Worm (Caenorhabditis elegans) whole organism, L4 larva: ENCODE data around the gene B0507.9.
A peak's percentile ranks its signal among the peaks of the same experiment; 100 is the strongest.

ENCODE experiments used
- F49E8.2 ChIP-seq: sonication (generic microtip); optimal IDR thresholded peaks from 2 replicates; lab custom pipeline; 2016; ENCODE audit warnings: missing compliant biosample characterization, mild to moderate bottlenecking, missing genetic modification characterization, borderline replicate concordance
- R02D3.7 ChIP-seq: fragments of 150-350 bp; sonication (generic microtip); optimal IDR thresholded peaks from 3 replicates; lab custom pipeline; 2014; ENCODE audit warnings: missing biosample characterization, missing genetic modification characterization
- T20F7.1 ChIP-seq: fragments of 200-800 bp; sonication (Bioruptor generic); optimal IDR thresholded peaks from 2 replicates; lab custom pipeline; 2018; ENCODE audit warnings: mild to moderate bottlenecking, missing genetic modification characterization, missing compliant biosample characterization
- Y5F2A.4 ChIP-seq: fragments of 200-800 bp; sonication (Bioruptor generic); optimal IDR thresholded peaks from 2 replicates; lab custom pipeline; 2018; ENCODE audit warnings: mild to moderate bottlenecking, missing genetic modification characterization, missing compliant biosample characterization
- aha-1 ChIP-seq: fragments of 150-350 bp; peaks from one replicate; lab custom pipeline; 2014; ENCODE audit warnings: missing biosample characterization, missing genetic modification characterization
- arid-1 ChIP-seq: fragments of 200-800 bp; sonication (Bioruptor generic); conservative IDR thresholded peaks from 2 replicates; pipeline ENCODE4 v1.3.6; 2022; ENCODE audit warnings: missing genetic modification reagents, missing genetic modification characterization, missing compliant biosample characterization
- ceh-28 ChIP-seq: fragments of 150-350 bp; optimal IDR thresholded peaks from 2 replicates; lab custom pipeline; 2014; ENCODE audit warnings: missing biosample characterization, missing genetic modification reagents, missing genetic modification characterization
- ceh-44 ChIP-seq: fragments of 200-800 bp; sonication (Bioruptor generic); IDR thresholded peaks from 2 replicates; pipeline ENCODE4 v1.3.6; 2022; ENCODE audit warnings: missing genetic modification reagents, missing genetic modification characterization, missing compliant biosample characterization
- ceh-62 ChIP-seq: sonication (generic microtip); optimal IDR thresholded peaks from 2 replicates; lab custom pipeline; 2017; ENCODE audit warnings: missing biosample characterization, missing genetic modification characterization
- daf-12 ChIP-seq: fragments of 150-350 bp; optimal IDR thresholded peaks from 2 replicates; lab custom pipeline; 2014; ENCODE audit warnings: missing biosample characterization, missing genetic modification reagents, missing genetic modification characterization
- daf-16 ChIP-seq, 3 experiments: sonication (generic microtip); optimal IDR thresholded peaks; 2 replicates each; lab custom pipeline; 2016 to 2017; ENCODE audit warnings: missing genetic modification characterization in 3 of 3, missing genetic modification reagents in 3 of 3, mild to moderate bottlenecking in 2 of 3, missing compliant biosample characterization in 2 of 3, missing biosample characterization in 1 of 3, moderate library complexity in 1 of 3
- daf-19 ChIP-seq: fragments of 200-800 bp; sonication (Bioruptor generic); conservative IDR thresholded peaks from 2 replicates; pipeline ENCODE4 v1.3.6; 2022; ENCODE audit warnings: missing genetic modification characterization, missing compliant biosample characterization
- dmd-6 ChIP-seq: fragments of 200-800 bp; sonication (Bioruptor generic); IDR thresholded peaks from 2 replicates; pipeline ENCODE4 v1.3.6; 2022; ENCODE audit warnings: missing genetic modification reagents, missing genetic modification characterization, missing compliant biosample characterization
- dmd-9 ChIP-seq: fragments of 200-800 bp; sonication (Bioruptor generic); IDR thresholded peaks from 2 replicates; pipeline ENCODE4 v1.3.6; 2022; ENCODE audit warnings: missing genetic modification reagents, missing genetic modification characterization, missing compliant biosample characterization
- dpl-1 ChIP-seq: fragments of 150-350 bp; optimal IDR thresholded peaks from 2 replicates; lab custom pipeline; 2014; ENCODE audit warnings: missing biosample characterization, missing genetic modification reagents, missing genetic modification characterization
- dve-1 ChIP-seq: sonication (generic microtip); optimal IDR thresholded peaks from 2 replicates; lab custom pipeline; 2017; ENCODE audit warnings: antibody characterized with exemption, mild to moderate bottlenecking, missing genetic modification characterization, missing compliant biosample characterization; ENCODE audit not compliant: insufficient read depth
- egl-43 ChIP-seq: fragments of 200-800 bp; sonication (Bioruptor generic); IDR thresholded peaks from 2 replicates; pipeline ENCODE4 v1.3.6; 2022; ENCODE audit warnings: missing genetic modification reagents, missing genetic modification characterization, missing compliant biosample characterization
- lim-7 ChIP-seq: fragments of 200-800 bp; sonication (Bioruptor generic); IDR thresholded peaks from 2 replicates; pipeline ENCODE4 v1.3.6; 2022; ENCODE audit warnings: missing genetic modification characterization, missing compliant biosample characterization
- lin-13 ChIP-seq: fragments of 150-350 bp; optimal IDR thresholded peaks from 2 replicates; lab custom pipeline; 2014; ENCODE audit warnings: missing biosample characterization, missing genetic modification reagents, missing genetic modification characterization
- lin-38 ChIP-seq: fragments of 200-800 bp; sonication (Bioruptor generic); IDR thresholded peaks from 2 replicates; pipeline ENCODE4 v1.3.6; 2022; ENCODE audit warnings: missing genetic modification reagents, missing genetic modification characterization, missing compliant biosample characterization
- lsy-2 ChIP-seq, 2 experiments: fragments of 150-350 bp in 1 of 2; sonication (generic microtip) in 1 of 2; optimal IDR thresholded peaks; 2 replicates each; lab custom pipeline; 2014 to 2017; ENCODE audit warnings: missing biosample characterization in 2 of 2, missing genetic modification characterization in 2 of 2
- mxl-2 ChIP-seq: fragments of 200-800 bp; sonication (Bioruptor generic); conservative IDR thresholded peaks from 2 replicates; pipeline ENCODE4 v1.3.6; 2022; ENCODE audit warnings: missing genetic modification reagents, missing genetic modification characterization, missing compliant biosample characterization
- nhr-10 ChIP-seq: fragments of 150-350 bp; optimal IDR thresholded peaks from 2 replicates; lab custom pipeline; 2014; ENCODE audit warnings: missing biosample characterization, missing genetic modification characterization
- nhr-102 ChIP-seq: sonication (generic microtip); optimal IDR thresholded peaks from 2 replicates; lab custom pipeline; 2016; ENCODE audit warnings: mild to moderate bottlenecking, missing genetic modification characterization, moderate library complexity, missing compliant biosample characterization
- nhr-28 ChIP-seq: fragments of 150-350 bp; optimal IDR thresholded peaks from 2 replicates; lab custom pipeline; 2014; ENCODE audit warnings: missing biosample characterization, missing genetic modification characterization
- nhr-6 ChIP-seq: fragments of 150-350 bp; optimal IDR thresholded peaks from 2 replicates; lab custom pipeline; 2014; ENCODE audit warnings: missing biosample characterization, missing genetic modification characterization
- nhr-76 ChIP-seq: fragments of 150-350 bp; optimal IDR thresholded peaks from 2 replicates; lab custom pipeline; 2014; ENCODE audit warnings: missing biosample characterization, missing genetic modification characterization
- nhr-77 ChIP-seq: fragments of 150-350 bp; optimal IDR thresholded peaks from 2 replicates; lab custom pipeline; 2014; ENCODE audit warnings: missing biosample characterization, missing genetic modification characterization
- pha-4 ChIP-seq, 2 experiments: fragments of 150-350 bp in 1 of 2; fragments of 200-800 bp in 1 of 2; sonication (Bioruptor generic) in 1 of 2; IDR thresholded peaks in 1 of 2; optimal IDR thresholded peaks in 1 of 2; 2 replicates each; pipeline versions ENCODE4 v1.3.6 to Lab custom; 2014 to 2022; ENCODE audit warnings: missing genetic modification characterization in 2 of 2, missing genetic modification reagents in 2 of 2, missing biosample characterization in 1 of 2, missing compliant biosample characterization in 1 of 2
- pqm-1 ChIP-seq: sonication (generic microtip); optimal IDR thresholded peaks from 2 replicates; lab custom pipeline; 2017; ENCODE audit warnings: missing biosample characterization, missing genetic modification characterization
- saeg-2 ChIP-seq: fragments of 200-800 bp; sonication (Bioruptor generic); IDR thresholded peaks from 2 replicates; pipeline ENCODE4 v1.3.6; 2022; ENCODE audit warnings: missing genetic modification reagents, missing genetic modification characterization, missing compliant biosample characterization
- tra-1 ChIP-seq: fragments of 200-800 bp; sonication (Bioruptor generic); IDR thresholded peaks from 2 replicates; pipeline ENCODE4 v1.3.6; 2022; ENCODE audit warnings: missing genetic modification reagents, missing genetic modification characterization, missing compliant biosample characterization
- unc-62 ChIP-seq, 3 experiments: fragments of 150-350 bp in 1 of 3; sonication (generic microtip); optimal IDR thresholded peaks in 2 of 3; peaks in 1 of 3; 1 replicate in 1 of 3; 2 replicates in 2 of 3; lab custom pipeline; 2014 to 2017; ENCODE audit warnings: missing biosample characterization in 3 of 3, missing genetic modification characterization in 3 of 3, missing genetic modification reagents in 3 of 3, missing genotype in 1 of 3
- zfp-2 ChIP-seq: sonication (generic microtip); optimal IDR thresholded peaks from 2 replicates; lab custom pipeline; 2016; ENCODE audit warnings: mild to moderate bottlenecking, missing genetic modification characterization, missing compliant biosample characterization
- zfp-3 ChIP-seq: fragments of 200-800 bp; sonication (Bioruptor generic); conservative IDR thresholded peaks from 2 replicates; pipeline ENCODE4 v1.3.6; 2022; ENCODE audit warnings: missing genetic modification reagents, missing genetic modification characterization, missing compliant biosample characterization
- zip-11 ChIP-seq: fragments of 200-800 bp; sonication (Bioruptor generic); IDR thresholded peaks from 2 replicates; pipeline ENCODE4 v1.3.6; 2022; ENCODE audit warnings: missing genetic modification characterization, missing compliant biosample characterization

The B0507.9 gene

DNA sequence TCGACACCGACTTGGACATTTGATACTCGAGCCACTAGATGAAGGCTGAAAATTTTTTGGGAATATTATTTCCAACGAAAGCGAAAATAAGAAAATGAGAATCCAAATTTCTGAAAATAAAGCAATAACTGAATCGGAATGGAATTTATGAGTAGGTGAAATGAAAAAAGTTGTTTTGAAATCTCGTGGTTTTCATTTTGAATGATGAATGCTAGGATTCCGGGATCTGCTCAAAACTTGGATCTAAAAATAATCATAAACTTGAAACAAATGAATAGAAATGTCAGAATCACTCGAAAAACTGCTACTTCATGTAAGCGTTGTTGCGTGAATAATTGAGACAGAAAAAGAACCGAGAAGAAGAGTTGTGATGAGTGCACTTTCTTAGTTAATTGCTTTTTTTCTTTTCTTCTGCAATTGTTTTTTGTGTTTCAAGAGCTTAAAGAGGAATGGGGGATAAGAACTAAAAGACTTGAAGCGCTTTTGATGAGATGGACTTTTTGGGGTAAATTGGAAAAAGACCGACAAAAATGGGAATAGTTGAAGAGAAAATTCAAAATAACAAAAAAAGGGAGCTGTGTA, 35.2 kb upstream of the B0507.9 start, which contains the start of gene magu-2:
Gene magu-2, minus strand, starts transcription at position 51 of the 582 bp plus-strand sequence.
- TF ChIP-seq daf-12: no peak
- TF ChIP-seq unc-62 (GFP tag; optimal IDR thresholded peaks at IDR 0.05 in 1 of 2; lab: Kevin White, UChicago): peak in 1 of 2 experiments; percentile 63
- no peak for TF ChIP-seq unc-62 (tag; optimal IDR thresholded peaks at IDR 0.05; lab: Kevin White, UChicago)

DNA sequence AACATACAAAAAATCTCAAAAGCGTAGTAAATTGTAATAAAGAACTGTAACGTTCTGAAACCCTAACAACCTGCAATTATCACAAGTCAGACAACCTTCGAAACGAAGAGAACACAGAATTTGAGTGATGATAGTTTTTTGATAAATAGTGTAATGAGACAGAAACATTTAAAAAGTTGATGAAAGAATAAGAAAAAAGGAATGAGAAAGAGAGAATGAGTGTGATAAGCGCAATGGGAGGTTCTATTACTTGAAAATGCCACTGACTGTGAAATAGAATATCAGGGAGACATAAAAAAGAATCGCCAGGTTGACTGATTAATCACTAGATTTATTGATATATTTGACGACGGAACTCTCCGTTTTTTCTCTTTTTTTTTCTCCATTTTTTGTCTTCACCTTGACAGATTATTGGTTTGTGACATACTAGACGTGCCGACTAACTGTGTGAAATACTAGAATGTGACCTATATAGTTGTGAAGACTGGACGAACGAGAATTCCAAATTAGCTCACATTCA, 33.5 kb upstream of the B0507.9 start:
- TF ChIP-seq tra-1: peak; percentile 60; the same call in 1 of the 2 replicates
- TF ChIP-seq F49E8.2 (tag; lab: Kevin White, UChicago): no peak
- no peak for TF ChIP-seq ceh-62 (tag; lab: Kevin White, UChicago)
- TF ChIP-seq ceh-28 (tag; lab: Kevin White, UChicago): no peak
- no peak for TF ChIP-seq dve-1 (tag; lab: Kevin White, UChicago)
- no peak for TF ChIP-seq nhr-76 (tag; lab: Kevin White, UChicago)
- no peak for TF ChIP-seq nhr-102
- no peak for TF ChIP-seq lin-38 (GFP tag; lab: Robert Waterston, UW)
- TF ChIP-seq daf-19 (GFP tag; lab: Robert Waterston, UW): no peak
- TF ChIP-seq R02D3.7 (tag; lab: Kevin White, UChicago): no peak
- no peak for TF ChIP-seq dmd-6 (GFP tag; lab: Robert Waterston, UW)
- no peak for TF ChIP-seq zip-11 (GFP tag; lab: Robert Waterston, UW)
- peak; percentile 44 for TF ChIP-seq pqm-1 (tag; lab: Kevin White, UChicago)
- peak in 1 of 2 experiments; percentile 13 for TF ChIP-seq unc-62 (GFP tag; optimal IDR thresholded peaks at IDR 0.05 in 1 of 2; lab: Kevin White, UChicago)
- TF ChIP-seq unc-62 (tag; optimal IDR thresholded peaks at IDR 0.05; lab: Kevin White, UChicago): no peak
- TF ChIP-seq lim-7 (GFP tag; lab: Robert Waterston, UW): no peak
- peak; percentile 32 for TF ChIP-seq nhr-77
- TF ChIP-seq nhr-28 (tag; lab: Kevin White, UChicago): peak; percentile 66
- TF ChIP-seq zfp-3 (GFP tag; lab: Robert Waterston, UW): no peak
- TF ChIP-seq aha-1 (tag; lab: Kevin White, UChicago): peak; percentile 5
- TF ChIP-seq dmd-9: no peak
- no peak for TF ChIP-seq ceh-44
- TF ChIP-seq nhr-10: no peak
- no peak for TF ChIP-seq saeg-2 (GFP tag; lab: Robert Waterston, UW)
- no peak for TF ChIP-seq Y5F2A.4 (GFP tag; lab: Kevin White, UChicago)

DNA sequence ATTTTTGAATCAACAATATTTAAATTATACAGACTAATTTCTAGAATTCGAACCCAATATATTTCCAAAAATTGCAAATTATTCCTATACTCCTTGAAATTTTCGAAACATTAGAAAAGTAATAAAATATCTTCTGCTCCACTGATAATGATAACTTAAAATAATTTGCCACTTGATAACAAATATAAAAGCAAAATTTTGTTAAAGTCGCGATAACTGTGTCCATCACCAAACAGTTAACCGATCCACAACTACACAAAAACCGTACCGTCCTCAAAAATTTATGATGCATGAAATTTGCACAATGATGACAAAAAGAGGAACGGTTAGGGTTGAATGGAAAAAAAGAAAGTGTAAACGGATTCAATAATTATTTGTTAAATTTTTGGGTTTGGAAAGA, 32.6 kb upstream of the B0507.9 start:
- TF ChIP-seq nhr-76 (tag; lab: Kevin White, UChicago): no peak
- TF ChIP-seq unc-62 (GFP tag; optimal IDR thresholded peaks at IDR 0.05 in 1 of 2; lab: Kevin White, UChicago): peak in 1 of 2 experiments; percentile 91
- no peak for TF ChIP-seq unc-62 (tag; optimal IDR thresholded peaks at IDR 0.05; lab: Kevin White, UChicago)

DNA sequence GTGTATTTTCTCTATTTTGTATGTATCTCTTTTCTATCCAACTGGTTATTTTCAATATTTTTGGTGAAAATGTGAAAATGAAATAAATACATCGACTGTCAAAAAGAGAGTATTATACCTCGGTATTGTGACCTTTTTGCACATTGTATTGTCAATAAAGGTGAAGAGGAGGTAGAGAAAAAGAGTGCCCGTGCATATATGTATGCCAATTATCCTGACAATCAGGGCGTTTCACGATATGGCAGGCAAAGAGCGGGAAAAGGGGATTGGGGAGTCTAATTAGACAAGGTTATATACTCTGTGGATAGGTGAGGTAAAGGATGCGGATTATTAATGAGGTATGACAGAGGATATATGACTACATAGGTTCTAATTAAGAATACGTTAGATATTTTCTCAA, 31.1 kb upstream of the B0507.9 start:
- TF ChIP-seq lin-38 (GFP tag; lab: Robert Waterston, UW): no peak
- no peak for TF ChIP-seq daf-16 (GFP tag; optimal IDR thresholded peaks at IDR 0.05; lab: Kevin White, UChicago)
- TF ChIP-seq daf-16 (tag; optimal IDR thresholded peaks at IDR 0.05; lab: Kevin White, UChicago): peak; percentile 34
- TF ChIP-seq lin-13: no peak
- no peak for TF ChIP-seq mxl-2
- TF ChIP-seq egl-43 (GFP tag; lab: Robert Waterston, UW): no peak
- no peak for TF ChIP-seq arid-1 (GFP tag; lab: Robert Waterston, UW)
- no peak for TF ChIP-seq nhr-28 (tag; lab: Kevin White, UChicago)
- no peak for TF ChIP-seq zfp-2 (tag; lab: Kevin White, UChicago)
- TF ChIP-seq nhr-6 (tag; lab: Kevin White, UChicago): peak; percentile 1
- no peak for TF ChIP-seq dpl-1
- TF ChIP-seq lsy-2 (tag; optimal IDR thresholded peaks at IDR 0.05; lab: Kevin White, UChicago): no peak
- TF ChIP-seq pqm-1 (tag; lab: Kevin White, UChicago): peak; percentile 7
- TF ChIP-seq pha-4 (GFP tag; IDR thresholded peaks at IDR 0.05; lab: Robert Waterston, UW): no peak
- TF ChIP-seq pha-4 (tag; optimal IDR thresholded peaks at IDR 0.05; lab: Kevin White, UChicago): peak; percentile 45
- no peak for TF ChIP-seq T20F7.1 (GFP tag; lab: Kevin White, UChicago)
